Worm (Caenorhabditis elegans) whole organism, L1 larva: Measurements from ENCODE around the gene nas-4.
A peak's percentile ranks its signal among the peaks of the same experiment; 100 is the strongest.

Source experiments
- C04F5.9 ChIP-seq: sonication (generic microtip); optimal IDR thresholded peaks from 2 replicates; lab custom pipeline; 2016; ENCODE audit warnings: missing genetic modification characterization, missing compliant biosample characterization
- C34B4.2 ChIP-seq: sonication (generic microtip); optimal IDR thresholded peaks from 2 replicates; lab custom pipeline; 2017; ENCODE audit warnings: mild to moderate bottlenecking, missing genetic modification characterization, missing compliant biosample characterization
- F16B12.6 ChIP-seq: fragments of 150-350 bp; optimal IDR thresholded peaks from 2 replicates; lab custom pipeline; 2014; ENCODE audit warnings: missing biosample characterization, missing genetic modification characterization
- ama-1 ChIP-seq: fragments of 150-350 bp; optimal IDR thresholded peaks from 2 replicates; lab custom pipeline; 2014
- blmp-1 ChIP-seq: fragments of 150-350 bp; optimal IDR thresholded peaks from 2 replicates; lab custom pipeline; 2014; ENCODE audit warnings: missing biosample characterization, missing genetic modification characterization
- ceh-63 ChIP-seq: fragments of 200-800 bp; sonication (Bioruptor generic); optimal IDR thresholded peaks from 2 replicates; lab custom pipeline; 2018; ENCODE audit warnings: mild to moderate bottlenecking, missing genetic modification characterization, missing compliant biosample characterization
- ces-1 ChIP-seq: fragments of 150-350 bp; optimal IDR thresholded peaks from 2 replicates; lab custom pipeline; 2014; ENCODE audit warnings: missing biosample characterization, missing genetic modification reagents, missing genetic modification characterization
- dsc-1 ChIP-seq: sonication (generic microtip); optimal IDR thresholded peaks from 2 replicates; lab custom pipeline; 2016; ENCODE audit warnings: mild to moderate bottlenecking, missing genetic modification characterization, missing compliant biosample characterization
- efl-1 ChIP-seq, 4 experiments: fragments of 150-350 bp; optimal IDR thresholded peaks in 3 of 4; peaks in 1 of 4; 1 replicate in 1 of 4; 2 replicates in 3 of 4; lab custom pipeline; 2014; ENCODE audit warnings: missing biosample characterization in 2 of 4, missing genetic modification characterization in 2 of 4, missing genetic modification reagents in 2 of 4
- efl-3 ChIP-seq: fragments of 200-800 bp; sonication (Bioruptor generic); optimal IDR thresholded peaks from 2 replicates; lab custom pipeline; 2018; ENCODE audit warnings: mild to moderate bottlenecking, missing genetic modification characterization, missing compliant biosample characterization
- egl-27 ChIP-seq, 2 experiments: fragments of 150-350 bp in 1 of 2; sonication (generic microtip); optimal IDR thresholded peaks; 3 replicates each; lab custom pipeline; 2017 to 2018; ENCODE audit warnings: missing biosample characterization in 2 of 2, missing genetic modification characterization in 2 of 2, missing genetic modification reagents in 2 of 2
- elt-2 ChIP-seq: sonication (generic microtip); optimal IDR thresholded peaks from 2 replicates; lab custom pipeline; 2016; ENCODE audit warnings: missing genetic modification characterization, mild to moderate bottlenecking, inconsistent platforms, missing compliant biosample characterization, missing genetic modification reagents
- elt-3 ChIP-seq, 6 experiments: fragments of 150-350 bp in 1 of 6; sonication (generic microtip); optimal IDR thresholded peaks; 2 replicates each; lab custom pipeline; 2017 to 2018; ENCODE audit warnings: missing biosample characterization in 6 of 6, missing genetic modification characterization in 6 of 6, inconsistent platforms in 1 of 6
- fkh-4 ChIP-seq: sonication (generic microtip); optimal IDR thresholded peaks from 2 replicates; lab custom pipeline; 2016; ENCODE audit warnings: missing compliant biosample characterization, missing genetic modification characterization, borderline replicate concordance
- hlh-17 ChIP-seq: fragments of 200-800 bp; sonication (Bioruptor generic); optimal IDR thresholded peaks from 2 replicates; lab custom pipeline; 2018; ENCODE audit warnings: missing genetic modification characterization, mild to moderate bottlenecking, missing compliant biosample characterization, moderate library complexity, borderline replicate concordance
- hlh-4 ChIP-seq: sonication (generic microtip); optimal IDR thresholded peaks from 2 replicates; lab custom pipeline; 2016; ENCODE audit warnings: mild to moderate bottlenecking, missing genetic modification characterization, missing compliant biosample characterization
- hpl-2 ChIP-seq: fragments of 150-350 bp; optimal IDR thresholded peaks from 2 replicates; lab custom pipeline; 2014; ENCODE audit warnings: missing biosample characterization, missing genetic modification reagents, missing genetic modification characterization
- irx-1 ChIP-seq: sonication (generic microtip); optimal IDR thresholded peaks from 2 replicates; lab custom pipeline; 2016; ENCODE audit warnings: missing genetic modification characterization, missing compliant biosample characterization
- jun-1 ChIP-seq: fragments of 150-350 bp; optimal IDR thresholded peaks from 2 replicates; lab custom pipeline; 2014; ENCODE audit warnings: missing biosample characterization, missing genetic modification reagents, missing genetic modification characterization
- lin-14 ChIP-seq: fragments of 200-800 bp; sonication (Bioruptor generic); optimal IDR thresholded peaks from 2 replicates; lab custom pipeline; 2018; ENCODE audit warnings: mild to moderate bottlenecking, missing genetic modification characterization, moderate library complexity, missing compliant biosample characterization
- lin-35 ChIP-seq, 2 experiments: fragments of 150-350 bp; optimal IDR thresholded peaks; 2 replicates each; lab custom pipeline; 2014; ENCODE audit warnings: missing biosample characterization in 2 of 2, missing genetic modification characterization in 2 of 2, missing genetic modification reagents in 2 of 2
- lin-39 ChIP-seq: fragments of 150-350 bp; optimal IDR thresholded peaks from 2 replicates; lab custom pipeline; 2014; ENCODE audit warnings: missing biosample characterization, missing genetic modification reagents, missing genetic modification characterization
- lsy-2 ChIP-seq, 2 experiments: fragments of 150-350 bp; optimal IDR thresholded peaks; 2 replicates each; lab custom pipeline; 2014; ENCODE audit warnings: missing biosample characterization in 2 of 2, missing genetic modification characterization in 2 of 2
- mab-9 ChIP-seq: fragments of 200-800 bp; sonication (Bioruptor generic); IDR thresholded peaks from 2 replicates; pipeline ENCODE4 v1.3.6; 2022; ENCODE audit warnings: missing genetic modification reagents, missing genetic modification characterization, missing compliant biosample characterization
- mef-2 ChIP-seq: fragments of 150-350 bp; optimal IDR thresholded peaks from 2 replicates; lab custom pipeline; 2014; ENCODE audit warnings: missing biosample characterization, missing genetic modification characterization
- mep-1 ChIP-seq: fragments of 150-350 bp; optimal IDR thresholded peaks from 2 replicates; lab custom pipeline; 2014; ENCODE audit warnings: missing biosample characterization, missing genetic modification characterization
- nhr-11 ChIP-seq: fragments of 150-350 bp; optimal IDR thresholded peaks from 2 replicates; lab custom pipeline; 2014; ENCODE audit warnings: missing biosample characterization, missing genetic modification characterization
- nhr-12 ChIP-seq: sonication (generic microtip); optimal IDR thresholded peaks from 2 replicates; lab custom pipeline; 2017; ENCODE audit warnings: missing biosample characterization, missing genetic modification characterization
- nhr-19 ChIP-seq: fragments of 200-800 bp; sonication (Bioruptor generic); conservative IDR thresholded peaks from 2 replicates; pipeline ENCODE4 v1.3.6; 2022; ENCODE audit warnings: missing genetic modification characterization, missing compliant biosample characterization
- nhr-20 ChIP-seq: sonication (generic microtip); optimal IDR thresholded peaks from 2 replicates; lab custom pipeline; 2016; ENCODE audit warnings: mild to moderate bottlenecking, missing genetic modification characterization, missing compliant biosample characterization
- nhr-47 ChIP-seq: sonication (generic microtip); optimal IDR thresholded peaks from 2 replicates; lab custom pipeline; 2016; ENCODE audit warnings: mild to moderate bottlenecking, missing genetic modification characterization, moderate library complexity, missing compliant biosample characterization
- nhr-71 ChIP-seq: sonication (generic microtip); optimal IDR thresholded peaks from 2 replicates; lab custom pipeline; 2016; ENCODE audit warnings: mild to moderate bottlenecking, missing genetic modification characterization, moderate library complexity, missing compliant biosample characterization
- nhr-76 ChIP-seq: sonication (generic microtip); optimal IDR thresholded peaks from 2 replicates; lab custom pipeline; 2017; ENCODE audit warnings: missing biosample characterization, missing genetic modification characterization
- nhr-77 ChIP-seq: fragments of 150-350 bp; optimal IDR thresholded peaks from 2 replicates; lab custom pipeline; 2014; ENCODE audit warnings: missing biosample characterization, missing genetic modification characterization
- nhr-85 ChIP-seq: sonication (generic microtip); peaks from one replicate; lab custom pipeline; 2016; ENCODE audit warnings: missing genetic modification characterization, inconsistent platforms, missing compliant biosample characterization
- nhr-90 ChIP-seq: sonication (generic microtip); optimal IDR thresholded peaks from 2 replicates; lab custom pipeline; 2016; ENCODE audit warnings: mild to moderate bottlenecking, missing genetic modification characterization, missing compliant biosample characterization; ENCODE audit not compliant: poor library complexity
- pag-3 ChIP-seq: sonication (generic microtip); optimal IDR thresholded peaks from 2 replicates; lab custom pipeline; 2017; ENCODE audit warnings: missing genetic modification characterization, mild to moderate bottlenecking, missing compliant biosample characterization, antibody characterized with exemption, borderline replicate concordance; ENCODE audit not compliant: insufficient read depth
- rnt-1 ChIP-seq: sonication (generic microtip); optimal IDR thresholded peaks from 2 replicates; lab custom pipeline; 2016; ENCODE audit warnings: mild to moderate bottlenecking, missing genetic modification characterization, moderate library complexity, missing compliant biosample characterization
- snpc-4 ChIP-seq: fragments of 150-350 bp; optimal IDR thresholded peaks from 2 replicates; lab custom pipeline; 2014; ENCODE audit warnings: missing biosample characterization, missing genetic modification characterization
- snu-23 ChIP-seq: sonication (generic microtip); optimal IDR thresholded peaks from 2 replicates; lab custom pipeline; 2016; ENCODE audit warnings: missing genetic modification characterization, missing compliant biosample characterization
- sptf-1 ChIP-seq: fragments of 150-350 bp; optimal IDR thresholded peaks from 2 replicates; lab custom pipeline; 2014; ENCODE audit warnings: missing biosample characterization, missing genetic modification characterization
- swsn-7 ChIP-seq: sonication (generic microtip); optimal IDR thresholded peaks from 2 replicates; lab custom pipeline; 2016; ENCODE audit warnings: missing genetic modification characterization, missing compliant biosample characterization
- unc-130 ChIP-seq: fragments of 150-350 bp; optimal IDR thresholded peaks from 2 replicates; lab custom pipeline; 2017; ENCODE audit warnings: missing biosample characterization, missing genetic modification characterization, inconsistent platforms
- unc-98 ChIP-seq: fragments of 200-800 bp; sonication (Bioruptor generic); IDR thresholded peaks from 2 replicates; pipeline ENCODE4 v1.3.6; 2022; ENCODE audit warnings: missing genetic modification characterization, missing compliant biosample characterization
- zag-1 ChIP-seq: fragments of 150-350 bp; optimal IDR thresholded peaks from 2 replicates; lab custom pipeline; 2014; ENCODE audit warnings: missing biosample characterization, missing genetic modification characterization
- zip-4 ChIP-seq: fragments of 200-800 bp; sonication (Bioruptor generic); optimal IDR thresholded peaks from 2 replicates; lab custom pipeline; 2018; ENCODE audit warnings: mild to moderate bottlenecking, missing genetic modification characterization, moderate library complexity, missing compliant biosample characterization
- ztf-11 ChIP-seq, 2 experiments: sonication (generic microtip); optimal IDR thresholded peaks; 2 replicates each; lab custom pipeline; 2016 to 2017; ENCODE audit warnings: missing genetic modification characterization in 2 of 2, missing biosample characterization in 1 of 2, missing compliant biosample characterization in 1 of 2

Gene nas-4

DNA sequence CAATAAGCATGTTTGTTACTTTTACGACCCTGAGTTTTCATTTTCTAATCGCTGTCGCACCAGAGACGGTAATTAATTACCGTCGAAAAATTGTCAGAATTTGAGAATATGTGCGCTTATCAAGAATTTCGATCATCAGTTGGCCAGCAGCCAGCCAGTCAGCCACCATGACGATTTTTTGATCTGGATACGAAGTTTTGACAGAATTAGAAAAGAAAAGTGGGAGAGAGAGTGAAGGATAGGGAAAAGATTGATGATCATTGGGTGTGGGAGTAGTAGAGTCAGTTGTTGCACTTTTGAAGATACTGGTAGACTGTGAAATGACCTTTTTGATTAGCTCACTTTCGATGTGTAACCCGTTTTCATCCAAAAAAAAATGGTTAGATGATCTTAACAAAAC lies 51.1 kb downstream of the nas-4 start:
- peak; percentile 81 for TF ChIP-seq lin-14 (GFP tag; lab: Kevin White, UChicago)
- no peak for TF ChIP-seq nhr-77 (tag; lab: Kevin White, UChicago)
- peak; percentile 75 for TF ChIP-seq rnt-1 (tag; lab: Kevin White, UChicago)
- peak; percentile 4 for TF ChIP-seq swsn-7 (tag; lab: Kevin White, UChicago)
- TF ChIP-seq C34B4.2 (tag; lab: Kevin White, UChicago) = no peak
- TF ChIP-seq nhr-85 = peak; percentile 96
- peak; percentile 22 for TF ChIP-seq irx-1 (tag; lab: Kevin White, UChicago)
- TF ChIP-seq egl-27 (tag; optimal IDR thresholded peaks at IDR 0.05; lab: Kevin White, UChicago) = no peak
- TF ChIP-seq mep-1 (tag; lab: Kevin White, UChicago) = peak; percentile 65
- no peak for TF ChIP-seq jun-1
- TF ChIP-seq nhr-20 (tag; lab: Kevin White, UChicago) = peak; percentile 65
- TF ChIP-seq elt-3 (tag; optimal IDR thresholded peaks at IDR 0.05; lab: Kevin White, UChicago) = peak in 1 of 6 experiments; percentile 27
- TF ChIP-seq lsy-2 (tag; optimal IDR thresholded peaks at IDR 0.05; lab: Kevin White, UChicago) = peak; percentile 46 to 59
- peak in 1 of 2 experiments; percentile 4 for TF ChIP-seq efl-1 (optimal IDR thresholded peaks at IDR 0.05; lab: Kevin White, UChicago)
- TF ChIP-seq efl-1 (GFP tag; optimal IDR thresholded peaks at IDR 0.05 in 1 of 2; lab: Kevin White, UChicago) = no peak
- TF ChIP-seq nhr-71 = peak; percentile 75
- peak; percentile 53 for TF ChIP-seq nhr-47 (tag; lab: Kevin White, UChicago)
- no peak for TF ChIP-seq unc-98 (GFP tag; lab: Robert Waterston, UW)
- no peak for TF ChIP-seq C04F5.9 (tag; lab: Kevin White, UChicago)
- peak; percentile 31 for TF ChIP-seq nhr-90 (tag; lab: Kevin White, UChicago)
- peak; percentile 58 for TF ChIP-seq lin-39 (tag; lab: Kevin White, UChicago)
- peak; percentile 60 for TF ChIP-seq snu-23 (GFP tag; lab: Kevin White, UChicago)
- TF ChIP-seq blmp-1 (tag; lab: Kevin White, UChicago) = peak; percentile 94
- peak; percentile 34 for TF ChIP-seq efl-3 (GFP tag; lab: Kevin White, UChicago)
- TF ChIP-seq lin-35 (GFP tag; optimal IDR thresholded peaks at IDR 0.05; lab: Kevin White, UChicago) = peak in 1 of 2 experiments; percentile 10
- peak; percentile 35 for TF ChIP-seq nhr-19 (GFP tag; lab: Robert Waterston, UW)
- peak; percentile 21 for TF ChIP-seq mef-2 (tag; lab: Kevin White, UChicago)
- TF ChIP-seq, all 84 proteins: peak for 20

DNA sequence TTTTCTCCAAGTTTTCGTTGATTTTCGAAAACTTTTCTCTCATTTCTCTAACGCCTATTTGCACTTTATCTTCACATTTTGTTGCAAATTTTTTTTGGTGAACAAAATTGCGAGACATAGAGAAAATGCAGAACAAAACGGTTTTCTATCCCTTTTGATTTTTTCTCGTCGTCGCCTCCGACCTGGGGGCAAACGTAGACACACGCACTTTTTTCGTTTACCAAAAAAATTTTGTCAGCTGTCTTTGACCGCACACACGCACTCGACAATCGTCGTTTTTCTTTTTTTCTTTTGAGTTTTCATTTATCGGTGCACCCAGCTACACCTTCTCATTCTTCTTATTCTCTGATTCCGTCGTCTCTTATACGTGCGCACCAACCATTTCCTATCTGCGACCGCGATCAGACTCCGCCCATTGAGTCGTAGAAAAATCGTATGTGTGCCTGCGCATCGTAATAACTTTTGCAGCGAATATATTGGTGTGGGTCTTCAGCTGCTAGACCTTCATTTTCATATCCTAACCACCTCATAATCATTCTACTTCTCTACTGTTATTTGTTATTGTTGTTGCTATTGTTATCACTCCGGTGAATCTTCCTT lies 53.0 kb downstream of the nas-4 start:
- TF ChIP-seq sptf-1 (tag; lab: Kevin White, UChicago) (no peak), ceh-63 (no peak), hlh-17 (GFP tag; lab: Kevin White, UChicago) (no peak), F16B12.6 (tag; lab: Kevin White, UChicago) (peak; percentile 31), pag-3 (tag; lab: Kevin White, UChicago) (no peak), nhr-77 (tag; lab: Kevin White, UChicago) (peak; percentile 53), rnt-1 (tag; lab: Kevin White, UChicago) (peak; percentile 81), lin-39 (tag; lab: Kevin White, UChicago) (peak; percentile 80), unc-98 (GFP tag; lab: Robert Waterston, UW) (no peak), swsn-7 (tag; lab: Kevin White, UChicago) (peak; percentile 53), dsc-1 (tag; lab: Kevin White, UChicago) (no peak), ama-1 (lab: Kevin White, UChicago) (no peak), hpl-2 (GFP tag; lab: Kevin White, UChicago) (no peak), zip-4 (GFP tag; lab: Kevin White, UChicago) (no peak), snpc-4 (tag; lab: Kevin White, UChicago) (peak; percentile 14), nhr-20 (tag; lab: Kevin White, UChicago) (peak; percentile 90), nhr-19 (GFP tag; lab: Robert Waterston, UW) (peak; percentile 78), nhr-11 (peak; percentile 41), hlh-4 (no peak), nhr-12 (tag; lab: Kevin White, UChicago) (no peak), nhr-47 (tag; lab: Kevin White, UChicago) (peak; percentile 59), ztf-11 (tag; optimal IDR thresholded peaks at IDR 0.05; lab: Kevin White, UChicago) (no peak), elt-3 (tag; optimal IDR thresholded peaks at IDR 0.05; lab: Kevin White, UChicago) (peak in 3 of 6 experiments; percentile 7 to 59 (median 14)), irx-1 (tag; lab: Kevin White, UChicago) (peak; percentile 67), unc-130 (peak; percentile 57), efl-3 (GFP tag; lab: Kevin White, UChicago) (no peak), elt-2 (tag; lab: Kevin White, UChicago) (no peak), ces-1 (GFP tag; lab: Kevin White, UChicago) (no peak), C34B4.2 (tag; lab: Kevin White, UChicago) (no peak), mab-9 (GFP tag; lab: Robert Waterston, UW) (no peak), zag-1 (tag; lab: Kevin White, UChicago) (no peak), nhr-76 (tag; lab: Kevin White, UChicago) (no peak), fkh-4 (no peak)
